Fruit fly (Drosophila melanogaster) Kc167 (cell line): Measurements from ENCODE around the gene CG7091.

Source experiments
- Myc ChIP-seq: fragments of >200 bp; optimal IDR thresholded peaks from 2 replicates; lab custom pipeline; 2017; ENCODE audit warnings: missing external identifiers
- Sin3A ChIP-seq: fragments of >200 bp; optimal IDR thresholded peaks from 2 replicates; lab custom pipeline; 2018; ENCODE audit warnings: missing external identifiers
- h ChIP-seq: fragments of >200 bp; optimal IDR thresholded peaks from 3 replicates; lab custom pipeline; 2018; ENCODE audit warnings: missing external identifiers
- insv ChIP-seq: fragments of >200 bp; optimal IDR thresholded peaks from 3 replicates; lab custom pipeline; 2018; ENCODE audit warnings: missing external identifiers
- psq ChIP-seq: fragments of >200 bp; optimal IDR thresholded peaks from 2 replicates; lab custom pipeline; 2017; ENCODE audit warnings: missing external identifiers
- ttk ChIP-seq: sonication (Bioruptor generic); optimal IDR thresholded peaks from 2 replicates; lab custom pipeline; 2017; ENCODE audit warnings: missing external identifiers

CG7091 gene

dm6 chr3R:13009595-13009994 lies 31.8 kb downstream of the CG7091 start, which contains the start of gene CG11656:
CG11656 (plus strand) TSS chr3R:13009895.
- no peak for TF ChIP-seq ttk (lab: Kevin White, UChicago)
- no peak for TF ChIP-seq insv (lab: Kevin White, UChicago)
- TF ChIP-seq Myc = no peak
- TF ChIP-seq h (lab: Kevin White, UChicago) = no peak
- TF ChIP-seq Sin3A (lab: Kevin White, UChicago) = no peak
- TF ChIP-seq psq (lab: Kevin White, UChicago) = no peak

- TF ChIP-seq insv (lab: Kevin White, UChicago) = no peak
- TF ChIP-seq psq (lab: Kevin White, UChicago) = no peak
- TF ChIP-seq h (lab: Kevin White, UChicago) = no peak
- TF ChIP-seq Sin3A (lab: Kevin White, UChicago) = no peak
- no peak for TF ChIP-seq Myc
- TF ChIP-seq ttk (lab: Kevin White, UChicago) = no peak
These were observed 33.3 kb downstream of the CG7091 start, which contains the start of gene CG8031 for dm6 chr3R:13010905-13011620. CG8031 (minus strand) TSS chr3R:13011310.

dm6 chr3R:13011621-13011963 lies 33.8 kb downstream of the CG7091 start, which contains the start of gene CtBP:
CtBP (plus strand) TSS chr3R:13011649.
- TF ChIP-seq insv (lab: Kevin White, UChicago) (no peak), Sin3A (lab: Kevin White, UChicago) (no peak), h (lab: Kevin White, UChicago) (no peak), Myc (no peak)

- TF ChIP-seq Myc = no peak
- TF ChIP-seq h (lab: Kevin White, UChicago) = no peak
- no peak for TF ChIP-seq psq (lab: Kevin White, UChicago)
- no peak for TF ChIP-seq ttk (lab: Kevin White, UChicago)
- TF ChIP-seq insv (lab: Kevin White, UChicago) = no peak
- TF ChIP-seq Sin3A (lab: Kevin White, UChicago) = no peak
These were observed 34.6 kb downstream of the CG7091 start for dm6 chr3R:13012351-13012750.

- TF ChIP-seq psq (lab: Kevin White, UChicago) (no peak), h (lab: Kevin White, UChicago) (no peak), Sin3A (lab: Kevin White, UChicago) (no peak), insv (lab: Kevin White, UChicago) (no peak), ttk (lab: Kevin White, UChicago) (no peak), Myc (no peak)
These were observed 35.2 kb downstream of the CG7091 start for dm6 chr3R:13012990-13013389.

- no peak for TF ChIP-seq h (lab: Kevin White, UChicago)
- no peak for TF ChIP-seq insv (lab: Kevin White, UChicago)
- no peak for TF ChIP-seq Sin3A (lab: Kevin White, UChicago)
- no peak for TF ChIP-seq Myc
- no peak for TF ChIP-seq ttk (lab: Kevin White, UChicago)
- TF ChIP-seq psq (lab: Kevin White, UChicago) = no peak
These were observed 36.5 kb downstream of the CG7091 start for dm6 chr3R:13014168-13014881.

- TF ChIP-seq ttk (lab: Kevin White, UChicago) (no peak), psq (lab: Kevin White, UChicago) (no peak), Sin3A (lab: Kevin White, UChicago) (no peak), insv (lab: Kevin White, UChicago) (no peak), h (lab: Kevin White, UChicago) (no peak), Myc (no peak)
These were observed 37.6 kb downstream of the CG7091 start for dm6 chr3R:13015402-13015801.

- TF ChIP-seq Myc (no peak), psq (lab: Kevin White, UChicago) (no peak), ttk (lab: Kevin White, UChicago) (no peak), h (lab: Kevin White, UChicago) (no peak), Sin3A (lab: Kevin White, UChicago) (no peak), insv (lab: Kevin White, UChicago) (no peak)
These were observed 38.3 kb downstream of the CG7091 start for dm6 chr3R:13015811-13016766.

dm6 chr3R:13017623-13018036 lies 39.8 kb downstream of the CG7091 start:
- no peak for TF ChIP-seq insv (lab: Kevin White, UChicago)
- TF ChIP-seq h (lab: Kevin White, UChicago) = no peak
- TF ChIP-seq Myc = no peak
- TF ChIP-seq psq (lab: Kevin White, UChicago) = no peak
- TF ChIP-seq ttk (lab: Kevin White, UChicago) = no peak
- TF ChIP-seq Sin3A (lab: Kevin White, UChicago) = no peak

- TF ChIP-seq ttk (lab: Kevin White, UChicago) (no peak), h (lab: Kevin White, UChicago) (no peak), Myc (no peak), Sin3A (lab: Kevin White, UChicago) (no peak), insv (lab: Kevin White, UChicago) (no peak), psq (lab: Kevin White, UChicago) (no peak)
These were observed 40.6 kb downstream of the CG7091 start for dm6 chr3R:13018284-13018900.
